Fruit fly (Drosophila melanogaster): Measurements from ENCODE around the gene Taf4.
A peak's percentile ranks its signal among the peaks of the same experiment; 100 is the strongest.

The Taf4 gene

DNA sequence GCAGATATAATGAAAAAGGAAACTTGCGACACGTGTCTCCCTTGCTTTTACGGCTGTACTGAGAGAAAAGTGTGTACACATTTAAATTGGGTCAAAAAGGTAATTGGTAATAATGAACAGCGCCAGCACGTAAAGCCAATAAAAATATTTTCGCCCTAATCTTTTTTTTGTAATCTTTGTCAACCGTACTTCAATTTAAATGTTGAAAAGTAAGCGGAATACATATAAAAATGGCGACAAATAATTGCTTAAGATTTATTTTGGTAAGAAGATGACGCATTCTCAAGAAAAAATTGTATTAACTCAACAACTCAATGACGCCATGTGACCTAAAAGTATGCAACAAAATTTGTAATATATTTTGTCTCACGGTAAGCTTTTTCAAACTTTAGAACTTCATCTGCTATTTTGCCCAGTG lies 34.8 kb downstream of the Taf4 start (continued):
- TF ChIP-seq CG1233 (GFP tag; optimal IDR thresholded peaks at IDR 0.05) (peak; percentile 37), hth (optimal IDR thresholded peaks at IDR 0.05) (no peak), scrt (GFP tag; optimal IDR thresholded peaks at IDR 0.05) (no peak), CG6765 (GFP tag; optimal IDR thresholded peaks at IDR 0.05) (peak; percentile 6), Hand (GFP tag; optimal IDR thresholded peaks at IDR 0.05) (peak; percentile 53), Lpt (GFP tag; optimal IDR thresholded peaks at IDR 0.05) (no peak), CG17612 (GFP tag; IDR thresholded peaks at IDR 0.05) (no peak), CG7987 (GFP tag; optimal IDR thresholded peaks at IDR 0.05) (no peak), caup (GFP tag; optimal IDR thresholded peaks at IDR 0.05; ENCODE audit: severe bottlenecking) (peak; percentile 28), CG1529 (GFP tag; optimal IDR thresholded peaks at IDR 0.05) (no peak), NfI (GFP tag; optimal IDR thresholded peaks at IDR 0.05) (peak; percentile 25), gsb (GFP tag; IDR thresholded peaks at IDR 0.05) (no peak), dmrt99B (tag; optimal IDR thresholded peaks at IDR 0.05) (peak; percentile 59), CG7839 (tag; optimal IDR thresholded peaks at IDR 0.05) (peak; percentile 48), lola (GFP tag; optimal IDR thresholded peaks at IDR 0.05) (no peak), D19A (tag; optimal IDR thresholded peaks at IDR 0.05) (no peak), Bteb2 (GFP tag; optimal IDR thresholded peaks at IDR 0.05) (no peak), cwo (GFP tag; optimal IDR thresholded peaks at IDR 0.05) (peak; percentile 47), CG14860 (GFP tag; IDR thresholded peaks at IDR 0.05; ENCODE audit: partially characterized antibody) (no peak), Aef1 (GFP tag; IDR thresholded peaks at IDR 0.05) (no peak), dan (GFP tag; IDR thresholded peaks at IDR 0.05) (no peak), CG2889 (GFP tag; IDR thresholded peaks at IDR 0.05) (no peak), CG8765 (GFP tag; IDR thresholded peaks at IDR 0.05) (no peak), E2f2 (GFP tag; IDR thresholded peaks at IDR 0.05) (0 out of 2 replicates have a peak, but pooled peaks have one; percentile 9), NC2α (GFP tag; optimal IDR thresholded peaks at IDR 0.05) (no peak), Gsc (GFP tag; IDR thresholded peaks at IDR 0.05) (no peak), jigr1 (GFP tag; IDR thresholded peaks at IDR 0.05) (no peak), CG2120 (GFP tag; optimal IDR thresholded peaks at IDR 0.05) (peak; percentile 57), CG18619 (GFP tag; optimal IDR thresholded peaks at IDR 0.05) (peak; percentile 34), zfh1 (GFP tag; IDR thresholded peaks at IDR 0.05) (no peak), CG2875 (GFP tag; optimal IDR thresholded peaks at IDR 0.05) (no peak), dm (GFP tag; optimal IDR thresholded peaks at IDR 0.05) (no peak), org-1 (GFP tag; optimal IDR thresholded peaks at IDR 0.05) (peak; percentile 23), CG13123 (GFP tag; optimal IDR thresholded peaks at IDR 0.05) (no peak), CG17359 (tag; optimal IDR thresholded peaks at IDR 0.05) (peak; percentile 3), BEAF-32 (GFP tag; optimal IDR thresholded peaks at IDR 0.05) (no peak), CG9817 (tag; optimal IDR thresholded peaks at IDR 0.05) (no peak), CG9437 (GFP tag; optimal IDR thresholded peaks at IDR 0.05) (peak; percentile 37), tin (GFP tag; optimal IDR thresholded peaks at IDR 0.05) (no peak), CG7357 (GFP tag; IDR thresholded peaks at IDR 0.05) (no peak), Trl (optimal IDR thresholded peaks at IDR 0.05) (no peak), Trl (GFP tag; optimal IDR thresholded peaks at IDR 0.05) (no peak), trh (GFP tag; optimal IDR thresholded peaks at IDR 0.05) (no peak), CG3163 (GFP tag; optimal IDR thresholded peaks at IDR 0.05) (no peak), CG14667 (GFP tag; IDR thresholded peaks at IDR 0.05) (no peak), CG43689 (GFP tag; IDR thresholded peaks at IDR 0.05) (no peak), CG3281 (GFP tag; optimal IDR thresholded peaks at IDR 0.05) (peak; percentile 57), HHEX (GFP tag; optimal IDR thresholded peaks at IDR 0.05) (peak; percentile 1), CG12391 (tag; optimal IDR thresholded peaks at IDR 0.05) (peak; percentile 18), wor (GFP tag; IDR thresholded peaks at IDR 0.05) (no peak), B-H1 (GFP tag; IDR thresholded peaks at IDR 0.05) (no peak), CG4854 (GFP tag; optimal IDR thresholded peaks at IDR 0.05) (no peak)

All from whole organism, embryonic.